Fruit fly (Drosophila melanogaster) Kc167 (cell line): Measurements from ENCODE around the gene Mob3.

Source experiments
- Myc ChIP-seq: fragments of >200 bp; optimal IDR thresholded peaks from 2 replicates; lab custom pipeline; 2017; ENCODE audit warnings: missing external identifiers
- Sin3A ChIP-seq: fragments of >200 bp; optimal IDR thresholded peaks from 2 replicates; lab custom pipeline; 2018; ENCODE audit warnings: missing external identifiers
- h ChIP-seq: fragments of >200 bp; optimal IDR thresholded peaks from 3 replicates; lab custom pipeline; 2018; ENCODE audit warnings: missing external identifiers
- insv ChIP-seq: fragments of >200 bp; optimal IDR thresholded peaks from 3 replicates; lab custom pipeline; 2018; ENCODE audit warnings: missing external identifiers
- psq ChIP-seq: fragments of >200 bp; optimal IDR thresholded peaks from 2 replicates; lab custom pipeline; 2017; ENCODE audit warnings: missing external identifiers
- ttk ChIP-seq: sonication (Bioruptor generic); optimal IDR thresholded peaks from 2 replicates; lab custom pipeline; 2017; ENCODE audit warnings: missing external identifiers

dm6 chr2L:10237725-10238446 lies 27.2 kb upstream of the Mob3 start, which contains the start of gene mthl15:
- TF ChIP-seq psq (lab: Kevin White, UChicago) (no peak), Myc (no peak), insv (lab: Kevin White, UChicago) (no peak), h (lab: Kevin White, UChicago) (no peak), Sin3A (no peak), ttk (no peak)
